Worm (Caenorhabditis elegans): ENCODE data around the gene nlt-1.

DNA sequence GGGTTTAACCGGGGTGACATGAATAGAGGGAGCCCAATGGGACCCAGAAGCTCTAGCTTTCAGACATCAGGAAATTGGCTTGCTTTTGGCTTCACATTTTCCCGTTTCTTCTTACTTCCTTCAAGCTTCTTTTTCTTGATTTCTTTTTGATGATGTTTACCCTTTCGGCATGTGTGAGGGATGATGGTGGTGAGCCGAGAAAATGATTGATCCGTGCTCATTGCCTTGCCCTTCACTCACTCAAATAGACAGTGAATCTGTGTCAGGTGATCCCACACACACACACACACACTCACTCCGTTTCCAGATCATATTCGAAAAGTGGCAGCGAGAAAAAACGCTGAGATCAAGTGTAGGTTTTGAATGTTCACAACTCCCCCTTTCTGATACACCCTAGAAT, 6.3 kb downstream of the nlt-1 start:
- TF ChIP-seq nhr-28 (tag; optimal IDR thresholded peaks at IDR 0.05) = no peak
- TF ChIP-seq fkh-10 (GFP tag; optimal IDR thresholded peaks at IDR 0.05) = no peak
- TF ChIP-seq unc-62 (GFP tag; optimal IDR thresholded peaks at IDR 0.05 in 1 of 2) = peak in 1 of 2 experiments; percentile 91
- no peak for TF ChIP-seq unc-62 (tag; optimal IDR thresholded peaks at IDR 0.05)

All from whole organism, L4 larva.